Worm (Caenorhabditis elegans): ENCODE results near the gene sart-3.

- TF ChIP-seq aha-1 (tag; optimal IDR thresholded peaks at IDR 0.05) (no peak), nhr-12 (tag; optimal IDR thresholded peaks at IDR 0.05) (no peak), egl-27 (tag; optimal IDR thresholded peaks at IDR 0.05) (no peak), nhr-77 (tag; optimal IDR thresholded peaks at IDR 0.05) (no peak)
These were observed 8.1 kb upstream of the sart-3 start for ce11 chrIV:11340735-11341443.

Measured in whole organism, L1 larva.